Fruit fly (Drosophila melanogaster): ENCODE results near the gene Pomp.

The Pomp gene

dm6 chr2L:20798351-20798777 lies 10.9 kb downstream of the Pomp start:
- TF ChIP-seq CrebA (GFP tag; optimal IDR thresholded peaks at IDR 0.05; ENCODE audit: borderline replicate concordance) = no peak
- peak; percentile 17 for TF ChIP-seq jim (GFP tag; optimal IDR thresholded peaks at IDR 0.05)
- peak; percentile 2 for TF ChIP-seq fru (GFP tag; optimal IDR thresholded peaks at IDR 0.05)
- TF ChIP-seq Vsx2 (GFP tag; optimal IDR thresholded peaks at IDR 0.05; ENCODE audit: partially characterized antibody) = peak; percentile 87
- peak; percentile 94 for TF ChIP-seq psq (GFP tag; optimal IDR thresholded peaks at IDR 0.05)
- no peak for TF ChIP-seq br (GFP tag; optimal IDR thresholded peaks at IDR 0.05)
- TF ChIP-seq dl (GFP tag; optimal IDR thresholded peaks at IDR 0.05; ENCODE audit: insufficient read depth in 1 of 2, partially characterized antibody in 2 of 2) = peak in 1 of 2 experiments; percentile 18
- TF ChIP-seq usp (GFP tag; optimal IDR thresholded peaks at IDR 0.05) = no peak
- peak; percentile 52 for TF ChIP-seq Dif (GFP tag; optimal IDR thresholded peaks at IDR 0.05; ENCODE audit: partially characterized antibody)

dm6 chr2L:20799991-20800897 lies 12.8 kb downstream of the Pomp start:
- TF ChIP-seq CG32264 (GFP tag; optimal IDR thresholded peaks at IDR 0.05) (peak; percentile 96), lola (GFP tag; optimal IDR thresholded peaks at IDR 0.05) (no peak), brk (GFP tag; optimal IDR thresholded peaks at IDR 0.05) (peak; percentile 93), Hr83 (GFP tag; optimal IDR thresholded peaks at IDR 0.05; ENCODE audit: poor library complexity, severe bottlenecking) (peak; percentile 89), usp (GFP tag; optimal IDR thresholded peaks at IDR 0.05) (no peak), Rel (GFP tag; optimal IDR thresholded peaks at IDR 0.05) (peak; percentile 78), Rel (tag; optimal IDR thresholded peaks at IDR 0.05) (peak; percentile 87), Hnf4 (GFP tag; optimal IDR thresholded peaks at IDR 0.05) (peak; percentile 99), Hr78 (GFP tag; optimal IDR thresholded peaks at IDR 0.05) (no peak), Jra (GFP tag; optimal IDR thresholded peaks at IDR 0.05) (peak; percentile 96), ey (GFP tag; optimal IDR thresholded peaks at IDR 0.05) (peak; percentile 99), sv (GFP tag; optimal IDR thresholded peaks at IDR 0.05) (peak; percentile 55), dl (GFP tag; optimal IDR thresholded peaks at IDR 0.05; ENCODE audit: insufficient read depth in 1 of 2, partially characterized antibody in 2 of 2) (peak in 1 of 2 experiments; percentile 27), CrebA (GFP tag; optimal IDR thresholded peaks at IDR 0.05; ENCODE audit: borderline replicate concordance) (peak; percentile 76), CG9705 (GFP tag; optimal IDR thresholded peaks at IDR 0.05) (peak; percentile 97), GATAd (GFP tag; optimal IDR thresholded peaks at IDR 0.05) (peak; percentile 66), Dfd (GFP tag; optimal IDR thresholded peaks at IDR 0.05) (peak; percentile 58), Abd-B (GFP tag; optimal IDR thresholded peaks at IDR 0.05) (peak; percentile 5), pan (optimal IDR thresholded peaks at IDR 0.05) (no peak), Myc (optimal IDR thresholded peaks at IDR 0.05) (no peak), OdsH (GFP tag; optimal IDR thresholded peaks at IDR 0.05) (peak; percentile 98), Sp1 (GFP tag; optimal IDR thresholded peaks at IDR 0.05) (peak; percentile 97), tai (GFP tag; optimal IDR thresholded peaks at IDR 0.05) (peak; percentile 96), dmrt93B (GFP tag; optimal IDR thresholded peaks at IDR 0.05) (peak; percentile 95), fru (GFP tag; optimal IDR thresholded peaks at IDR 0.05) (peak; percentile 99), Dif (GFP tag; optimal IDR thresholded peaks at IDR 0.05; ENCODE audit: partially characterized antibody) (peak; percentile 12), h (GFP tag; optimal IDR thresholded peaks at IDR 0.05) (peak; percentile 99), foxo (GFP tag; optimal IDR thresholded peaks at IDR 0.05) (peak; percentile 73 to 99), br (GFP tag; optimal IDR thresholded peaks at IDR 0.05) (peak; percentile 99), rgr (GFP tag; optimal IDR thresholded peaks at IDR 0.05) (peak; percentile 98), HLH106 (tag; optimal IDR thresholded peaks at IDR 0.05) (peak; percentile 98), N (GFP tag; optimal IDR thresholded peaks at IDR 0.05) (no peak), sage (GFP tag; optimal IDR thresholded peaks at IDR 0.05) (peak; percentile 95), dsf (GFP tag; optimal IDR thresholded peaks at IDR 0.05; ENCODE audit: borderline replicate concordance) (peak; percentile 88), psq (GFP tag; optimal IDR thresholded peaks at IDR 0.05) (peak; percentile 96), Mio (GFP tag; optimal IDR thresholded peaks at IDR 0.05) (peak; percentile 86), jim (GFP tag; optimal IDR thresholded peaks at IDR 0.05) (peak; percentile 39), woc (GFP tag; optimal IDR thresholded peaks at IDR 0.05) (peak; percentile 99), Vsx2 (GFP tag; optimal IDR thresholded peaks at IDR 0.05; ENCODE audit: partially characterized antibody) (peak; percentile 53)
